Worm (Caenorhabditis elegans): ENCODE results near the gene gei-13.
A peak's percentile ranks its signal among the peaks of the same experiment; 100 is the strongest.

gei-13 gene

ce11 chrIII:9667591-9668265, 30.8 kb upstream of the gei-13 start, which contains the start of gene C07A9.9 (continued):
- TF ChIP-seq lim-6 (tag; optimal IDR thresholded peaks at IDR 0.05) (no peak), nfya-1 (tag; optimal IDR thresholded peaks at IDR 0.05) (peak; percentile 69), tbx-7 (tag; optimal IDR thresholded peaks at IDR 0.05) (no peak), C08G9.2 (tag; optimal IDR thresholded peaks at IDR 0.05) (peak; percentile 17), fkh-6 (tag; optimal IDR thresholded peaks at IDR 0.05) (peak; percentile 46), ttx-3 (tag; optimal IDR thresholded peaks at IDR 0.05) (no peak), elt-2 (tag; optimal IDR thresholded peaks at IDR 0.05) (peak; percentile 38), unc-3 (GFP tag; conservative IDR thresholded peaks at IDR 0.05) (0 out of 2 replicates have a peak, but pooled peaks have one; percentile 4), unc-3 (tag; optimal IDR thresholded peaks at IDR 0.05) (no peak), dve-1 (tag; optimal IDR thresholded peaks at IDR 0.05) (peak; percentile 53), ceh-31 (tag; optimal IDR thresholded peaks at IDR 0.05) (peak; percentile 67), syd-9 (tag; optimal IDR thresholded peaks at IDR 0.05) (no peak), pros-1 (tag; optimal IDR thresholded peaks at IDR 0.05) (peak; percentile 68), F13H6.1 (tag; optimal IDR thresholded peaks at IDR 0.05) (peak; percentile 43), unc-42 (tag; optimal IDR thresholded peaks at IDR 0.05) (peak; percentile 52), sox-2 (GFP tag; IDR thresholded peaks at IDR 0.05) (no peak), ceh-45 (GFP tag; IDR thresholded peaks at IDR 0.05) (no peak), hlh-30 (tag; optimal IDR thresholded peaks at IDR 0.05; ENCODE audit: insufficient read depth) (no peak), ceh-2 (tag; optimal IDR thresholded peaks at IDR 0.05) (peak; percentile 15)

- TF ChIP-seq hlh-8 (tag; optimal IDR thresholded peaks at IDR 0.05) (no peak), odd-2 (tag; optimal IDR thresholded peaks at IDR 0.05) (no peak), tbx-2 (tag; optimal IDR thresholded peaks at IDR 0.05) (no peak), unc-55 (GFP tag; optimal IDR thresholded peaks at IDR 0.05) (peak; percentile 53)
Observed at ce11 chrIII:9666668-9667067, 29.8 kb upstream of the gei-13 start.

ce11 chrIII:9666239-9666638, 29.3 kb upstream of the gei-13 start:
- TF ChIP-seq hlh-30 (tag; optimal IDR thresholded peaks at IDR 0.05; ENCODE audit: insufficient read depth) (peak; percentile 48), C38D4.7 (GFP tag; optimal IDR thresholded peaks at IDR 0.05) (no peak)

- TF ChIP-seq elt-2 (tag; optimal IDR thresholded peaks at IDR 0.05) (peak; percentile 15), hlh-6 (tag; optimal IDR thresholded peaks at IDR 0.05) (no peak), syd-9 (tag; optimal IDR thresholded peaks at IDR 0.05) (no peak), nhr-232 (tag; optimal IDR thresholded peaks at IDR 0.05) (no peak), nhr-11 (tag; optimal IDR thresholded peaks at IDR 0.05) (no peak), ceh-31 (tag; optimal IDR thresholded peaks at IDR 0.05) (no peak), C08G9.2 (tag; optimal IDR thresholded peaks at IDR 0.05) (no peak), rnt-1 (tag; optimal IDR thresholded peaks at IDR 0.05) (peak; percentile 13), pqm-1 (tag; optimal IDR thresholded peaks at IDR 0.05) (no peak), odd-2 (tag; optimal IDR thresholded peaks at IDR 0.05) (no peak), unc-55 (GFP tag; optimal IDR thresholded peaks at IDR 0.05) (peak; percentile 51), ama-1 (optimal IDR thresholded peaks at IDR 0.05) (no peak), ahr-1 (tag; optimal IDR thresholded peaks at IDR 0.05) (no peak), ttx-3 (tag; optimal IDR thresholded peaks at IDR 0.05) (no peak), nfya-1 (tag; optimal IDR thresholded peaks at IDR 0.05) (peak; percentile 19), hlh-30 (tag; optimal IDR thresholded peaks at IDR 0.05; ENCODE audit: insufficient read depth) (no peak), che-1 (tag; optimal IDR thresholded peaks at IDR 0.05) (no peak), sdc-2 (tag; optimal IDR thresholded peaks at IDR 0.05) (no peak), ztf-16 (tag; optimal IDR thresholded peaks at IDR 0.05) (no peak), ceh-2 (tag; optimal IDR thresholded peaks at IDR 0.05) (no peak), F13H6.1 (tag; optimal IDR thresholded peaks at IDR 0.05) (no peak), Y22D7AL.16 (tag; optimal IDR thresholded peaks at IDR 0.05) (no peak)
Observed at ce11 chrIII:9665490-9666179, 28.7 kb upstream of the gei-13 start.
